Worm (Caenorhabditis elegans) whole organism, L2 larva: ENCODE results near the gene F41E7.7.

Experiments used
- C34F6.9 ChIP-seq: fragments of 150-350 bp; optimal IDR thresholded peaks from 2 replicates; lab custom pipeline; 2014; ENCODE audit warnings: missing biosample characterization, missing genetic modification characterization
- alr-1 ChIP-seq: fragments of 150-350 bp; optimal IDR thresholded peaks from 2 replicates; lab custom pipeline; 2014; ENCODE audit warnings: missing biosample characterization, missing genetic modification characterization
- lin-11 ChIP-seq: fragments of 150-350 bp; sonication (generic microtip); optimal IDR thresholded peaks from 2 replicates; lab custom pipeline; 2014; ENCODE audit warnings: missing biosample characterization, missing genetic modification characterization, inconsistent platforms, mixed read lengths
- lin-39 ChIP-seq: fragments of 150-350 bp; optimal IDR thresholded peaks from 2 replicates; lab custom pipeline; 2014; ENCODE audit warnings: missing biosample characterization, missing genetic modification reagents, missing genetic modification characterization
- nhr-12 ChIP-seq: fragments of 150-350 bp; optimal IDR thresholded peaks from 2 replicates; lab custom pipeline; 2014; ENCODE audit warnings: missing biosample characterization, missing genetic modification characterization
- nhr-21 ChIP-seq: fragments of 150-350 bp; optimal IDR thresholded peaks from 2 replicates; lab custom pipeline; 2014; ENCODE audit warnings: missing biosample characterization, missing genetic modification characterization
- snpc-4 ChIP-seq: fragments of 150-350 bp; optimal IDR thresholded peaks from 2 replicates; lab custom pipeline; 2014; ENCODE audit warnings: missing biosample characterization, missing genetic modification characterization
- unc-62 ChIP-seq: fragments of 150-350 bp; optimal IDR thresholded peaks from 2 replicates; lab custom pipeline; 2014; ENCODE audit warnings: missing biosample characterization, missing genetic modification reagents, missing genetic modification characterization

ce11 chrX:10262299-10262698, 45.3 kb upstream of the F41E7.7 start:
- TF ChIP-seq snpc-4 (no peak), lin-11 (tag; lab: Kevin White, UChicago) (no peak), C34F6.9 (tag; lab: Kevin White, UChicago) (no peak), alr-1 (tag; lab: Kevin White, UChicago) (no peak), unc-62 (no peak), nhr-12 (tag; lab: Kevin White, UChicago) (no peak), nhr-21 (no peak), lin-39 (no peak)
